Fruit fly (Drosophila melanogaster): ENCODE measurements around the gene CG43750.

dm6 chr2L:2420490-2420889 is 30.0 kb upstream of the CG43750 start, which contains the start of gene CG9886:
- no peak for TF ChIP-seq lola (GFP tag; optimal IDR thresholded peaks at IDR 0.05)
- TF ChIP-seq CG9705 (GFP tag; optimal IDR thresholded peaks at IDR 0.05), result no peak
- no peak for TF ChIP-seq Sp1 (GFP tag; optimal IDR thresholded peaks at IDR 0.05)
- no peak for TF ChIP-seq CrebA (GFP tag; optimal IDR thresholded peaks at IDR 0.05; ENCODE audit: borderline replicate concordance)
- no peak for TF ChIP-seq CG32264 (GFP tag; optimal IDR thresholded peaks at IDR 0.05)
- no peak for TF ChIP-seq Dfd (GFP tag; optimal IDR thresholded peaks at IDR 0.05)
- peak; percentile 64 for TF ChIP-seq brk (GFP tag; optimal IDR thresholded peaks at IDR 0.05)
- no peak for TF ChIP-seq Myc (optimal IDR thresholded peaks at IDR 0.05)
- TF ChIP-seq Abd-B (GFP tag; optimal IDR thresholded peaks at IDR 0.05), result no peak
- no peak for TF ChIP-seq Vsx2 (GFP tag; optimal IDR thresholded peaks at IDR 0.05; ENCODE audit: partially characterized antibody)

All from whole organism, wandering third instar larva.